Fruit fly (Drosophila melanogaster) whole organism, wandering third instar larva: ENCODE data around the gene CG7519.
A peak's percentile ranks its signal among the peaks of the same experiment; 100 is the strongest.

Experiments used
- Abd-B ChIP-seq: fragments of >200 bp; optimal IDR thresholded peaks from 2 replicates; lab custom pipeline; 2017; ENCODE audit warnings: missing biosample characterization, missing genetic modification characterization
- CG32264 ChIP-seq: fragments of 200-800 bp; sonication (Bioruptor generic); optimal IDR thresholded peaks from 2 replicates; lab custom pipeline; 2016; ENCODE audit warnings: missing biosample characterization, missing genetic modification characterization
- CG9705 ChIP-seq: fragments of 200-800 bp; sonication (Bioruptor generic); optimal IDR thresholded peaks from 2 replicates; lab custom pipeline; 2018; ENCODE audit warnings: missing biosample characterization, mild to moderate bottlenecking, missing genetic modification characterization
- CrebA ChIP-seq: fragments of 200-800 bp; sonication (Bioruptor generic); optimal IDR thresholded peaks from 2 replicates; lab custom pipeline; 2016; ENCODE audit warnings: missing biosample characterization, mild to moderate bottlenecking, missing genetic modification characterization, borderline replicate concordance
- Dfd ChIP-seq: fragments of >200 bp; optimal IDR thresholded peaks from 2 replicates; lab custom pipeline; 2017; ENCODE audit warnings: missing biosample characterization, missing genetic modification characterization
- Dif ChIP-seq: fragments of 200-275, 200-300 bp; sonication (Bioruptor generic); optimal IDR thresholded peaks from 2 replicates; lab custom pipeline; 2018; ENCODE audit warnings: missing biosample characterization, missing genetic modification characterization; ENCODE audit not compliant: partially characterized antibody
- HLH106 ChIP-seq: fragments of 200-800 bp; optimal IDR thresholded peaks from 3 replicates; lab custom pipeline; 2019; ENCODE audit warnings: missing biosample characterization, mild to moderate bottlenecking, missing genetic modification characterization, moderate library complexity
- Hnf4 ChIP-seq: fragments of 200-800 bp; sonication (Bioruptor generic); optimal IDR thresholded peaks from 2 replicates; lab custom pipeline; 2016; ENCODE audit warnings: missing biosample characterization, mild to moderate bottlenecking, missing genetic modification characterization
- Jra ChIP-seq: sonication (Bioruptor generic); optimal IDR thresholded peaks from 2 replicates; lab custom pipeline; 2016; ENCODE audit warnings: missing biosample characterization, missing genetic modification characterization
- Mio ChIP-seq: sonication (Bioruptor generic); optimal IDR thresholded peaks from 2 replicates; lab custom pipeline; 2016; ENCODE audit warnings: missing biosample characterization, missing genetic modification characterization
- N ChIP-seq: fragments of >200 bp; optimal IDR thresholded peaks from 2 replicates; lab custom pipeline; 2018; ENCODE audit warnings: missing biosample characterization, missing external identifiers, missing genetic modification characterization
- OdsH ChIP-seq: fragments of 200-800 bp; sonication (Bioruptor generic); optimal IDR thresholded peaks from 2 replicates; lab custom pipeline; 2016; ENCODE audit warnings: missing biosample characterization, mild to moderate bottlenecking, missing genetic modification characterization
- Rel ChIP-seq, 2 experiments: fragments of 200-800 bp; sonication (Bioruptor generic) in 1 of 2; optimal IDR thresholded peaks; 2 replicates in 1 of 2; 3 replicates in 1 of 2; lab custom pipeline; 2016 to 2019; ENCODE audit warnings: mild to moderate bottlenecking in 2 of 2, missing biosample characterization in 2 of 2, missing genetic modification characterization in 2 of 2, moderate library complexity in 1 of 2
- Sp1 ChIP-seq: fragments of 200-800 bp; sonication (Bioruptor generic); optimal IDR thresholded peaks from 3 replicates; lab custom pipeline; 2019; ENCODE audit warnings: missing biosample characterization, mild to moderate bottlenecking, missing genetic modification characterization, moderate library complexity
- Vsx2 ChIP-seq: fragments of 200-300, 225-300 bp; sonication (Bioruptor generic); optimal IDR thresholded peaks from 2 replicates; lab custom pipeline; 2018; ENCODE audit warnings: missing biosample characterization, missing genetic modification characterization; ENCODE audit not compliant: partially characterized antibody
- brk ChIP-seq: fragments of 200-800 bp; sonication (Bioruptor generic); optimal IDR thresholded peaks from 2 replicates; lab custom pipeline; 2016; ENCODE audit warnings: missing biosample characterization, mild to moderate bottlenecking, missing genetic modification characterization
- dl ChIP-seq, 2 experiments: fragments of 175-275, 200-275 bp in 1 of 2; fragments of 200-275 bp in 1 of 2; sonication (Bioruptor generic); optimal IDR thresholded peaks; lab custom pipeline; 2018; ENCODE audit warnings: mild to moderate bottlenecking in 2 of 2, missing biosample characterization in 2 of 2, missing genetic modification characterization in 2 of 2, moderate library complexity in 2 of 2; ENCODE audit not compliant: partially characterized antibody in 2 of 2, insufficient read depth in 1 of 2
- dmrt93B ChIP-seq: fragments of 200-800 bp; sonication (Bioruptor generic); optimal IDR thresholded peaks from 2 replicates; lab custom pipeline; 2018; ENCODE audit warnings: missing biosample characterization, mild to moderate bottlenecking, missing genetic modification characterization
- ey ChIP-seq: fragments of 200-800 bp; sonication (Bioruptor generic); optimal IDR thresholded peaks from 2 replicates; lab custom pipeline; 2016; ENCODE audit warnings: missing biosample characterization, missing genetic modification characterization
- h ChIP-seq: fragments of 200-800 bp; sonication (Bioruptor generic); optimal IDR thresholded peaks from 3 replicates; lab custom pipeline; 2016; ENCODE audit warnings: missing biosample characterization, mild to moderate bottlenecking, missing genetic modification characterization
- jim ChIP-seq: fragments of 175-275, 200-325 bp; sonication (Bioruptor generic); optimal IDR thresholded peaks from 2 replicates; lab custom pipeline; 2016; ENCODE audit warnings: missing biosample characterization, mild to moderate bottlenecking, missing genetic modification characterization
- pan ChIP-seq: fragments of >200 bp; optimal IDR thresholded peaks from 2 replicates; lab custom pipeline; 2017
- psq ChIP-seq: fragments of 200-800 bp; sonication (Bioruptor generic); optimal IDR thresholded peaks from 3 replicates; lab custom pipeline; 2017; ENCODE audit warnings: missing biosample characterization, mild to moderate bottlenecking, missing genetic modification characterization, moderate library complexity
- rgr ChIP-seq: fragments of 200-800 bp; sonication (Bioruptor generic); optimal IDR thresholded peaks from 3 replicates; lab custom pipeline; 2016; ENCODE audit warnings: missing biosample characterization, mild to moderate bottlenecking, missing genetic modification characterization
- sage ChIP-seq: fragments of 200-800 bp; sonication (Bioruptor generic); optimal IDR thresholded peaks from 2 replicates; lab custom pipeline; 2016; ENCODE audit warnings: missing biosample characterization, mild to moderate bottlenecking, missing genetic modification characterization
- sv ChIP-seq: fragments of 200-800 bp; sonication (Bioruptor generic); optimal IDR thresholded peaks from 3 replicates; lab custom pipeline; 2016; ENCODE audit warnings: missing biosample characterization, missing genetic modification characterization
- tai ChIP-seq: sonication (Bioruptor generic); optimal IDR thresholded peaks from 2 replicates; lab custom pipeline; 2016; ENCODE audit warnings: missing biosample characterization, missing genetic modification characterization
- woc ChIP-seq: sonication (Bioruptor generic); optimal IDR thresholded peaks from 2 replicates; lab custom pipeline; 2016; ENCODE audit warnings: missing biosample characterization, mild to moderate bottlenecking, missing genetic modification characterization

CG7519 gene

DNA sequence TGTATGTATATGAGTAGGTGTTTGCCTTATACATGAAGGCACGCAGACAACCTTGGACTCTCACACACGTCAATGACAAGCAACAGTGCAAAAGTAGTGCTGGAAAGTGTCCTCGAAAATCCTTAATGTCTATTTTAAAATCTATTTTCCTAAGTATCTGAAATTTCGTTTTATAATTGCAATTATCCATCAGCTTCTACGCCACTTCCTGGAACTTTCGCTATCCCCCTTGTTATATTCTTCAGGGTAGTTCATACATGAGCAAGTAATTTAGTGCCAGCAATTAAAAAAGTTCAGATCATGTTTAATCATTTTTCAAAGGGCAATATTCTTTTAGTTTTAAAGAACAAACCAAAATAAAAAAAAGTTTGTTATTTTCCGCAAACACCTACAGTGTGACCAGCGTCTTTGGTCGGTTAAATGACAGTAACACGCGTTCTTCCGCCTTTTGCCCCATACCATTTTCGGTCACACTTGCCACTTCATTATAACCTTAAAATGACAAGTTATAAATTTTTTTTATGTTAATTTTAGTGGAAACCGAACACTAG lies 23.9 kb downstream of the CG7519 start (continued):
- TF ChIP-seq N (GFP tag; lab: Kevin White, UChicago): no peak
- no peak for TF ChIP-seq dl (GFP tag; optimal IDR thresholded peaks at IDR 0.05; lab: Kevin White, UChicago; ENCODE audit: insufficient read depth in 1 of 2, partially characterized antibody in 2 of 2)
- no peak for TF ChIP-seq Jra (GFP tag; lab: Kevin White, UChicago)

DNA sequence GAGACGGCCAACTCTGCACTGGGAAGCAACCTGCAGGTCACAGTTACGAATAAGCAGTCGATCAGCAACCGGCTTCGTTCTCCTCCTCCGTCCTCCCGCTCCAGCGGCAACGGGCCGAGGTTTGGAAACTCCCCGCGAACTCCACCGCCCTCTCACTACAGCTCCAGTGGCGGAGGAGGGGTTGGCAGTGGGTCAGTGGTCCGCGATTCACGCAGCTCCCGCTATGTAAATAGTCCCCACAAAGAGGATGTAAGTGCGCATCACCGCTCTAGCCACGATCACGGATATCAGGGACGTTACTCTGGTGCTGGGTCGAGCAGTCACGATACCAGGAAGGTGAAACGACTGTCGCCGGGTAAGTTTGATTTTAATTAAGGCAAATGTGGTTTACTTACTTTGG lies 25.5 kb downstream of the CG7519 start:
- no peak for TF ChIP-seq CrebA (GFP tag; lab: Kevin White, UChicago)
- TF ChIP-seq Dif: no peak
- TF ChIP-seq woc (GFP tag; lab: Kevin White, UChicago): no peak
- no peak for TF ChIP-seq dl (GFP tag; optimal IDR thresholded peaks at IDR 0.05; lab: Kevin White, UChicago; ENCODE audit: insufficient read depth in 1 of 2, partially characterized antibody in 2 of 2)
- TF ChIP-seq CG9705 (GFP tag; lab: Kevin White, UChicago): no peak
- TF ChIP-seq Rel (GFP tag; optimal IDR thresholded peaks at IDR 0.05; lab: Kevin White, UChicago): no peak
- TF ChIP-seq Rel (tag; optimal IDR thresholded peaks at IDR 0.05; lab: Kevin White, UChicago): no peak
- no peak for TF ChIP-seq rgr
- no peak for TF ChIP-seq HLH106 (tag; lab: Kevin White, UChicago)
- no peak for TF ChIP-seq Hnf4
- TF ChIP-seq Dfd (GFP tag; lab: Kevin White, UChicago): no peak
- no peak for TF ChIP-seq h
- TF ChIP-seq Mio: no peak
- no peak for TF ChIP-seq jim (GFP tag; lab: Kevin White, UChicago)
- no peak for TF ChIP-seq sv (GFP tag; lab: Kevin White, UChicago)
- TF ChIP-seq Sp1 (GFP tag; lab: Kevin White, UChicago): no peak
- no peak for TF ChIP-seq OdsH (GFP tag; lab: Kevin White, UChicago)
- TF ChIP-seq CG32264: no peak
- no peak for TF ChIP-seq Abd-B (GFP tag; lab: Kevin White, UChicago)

DNA sequence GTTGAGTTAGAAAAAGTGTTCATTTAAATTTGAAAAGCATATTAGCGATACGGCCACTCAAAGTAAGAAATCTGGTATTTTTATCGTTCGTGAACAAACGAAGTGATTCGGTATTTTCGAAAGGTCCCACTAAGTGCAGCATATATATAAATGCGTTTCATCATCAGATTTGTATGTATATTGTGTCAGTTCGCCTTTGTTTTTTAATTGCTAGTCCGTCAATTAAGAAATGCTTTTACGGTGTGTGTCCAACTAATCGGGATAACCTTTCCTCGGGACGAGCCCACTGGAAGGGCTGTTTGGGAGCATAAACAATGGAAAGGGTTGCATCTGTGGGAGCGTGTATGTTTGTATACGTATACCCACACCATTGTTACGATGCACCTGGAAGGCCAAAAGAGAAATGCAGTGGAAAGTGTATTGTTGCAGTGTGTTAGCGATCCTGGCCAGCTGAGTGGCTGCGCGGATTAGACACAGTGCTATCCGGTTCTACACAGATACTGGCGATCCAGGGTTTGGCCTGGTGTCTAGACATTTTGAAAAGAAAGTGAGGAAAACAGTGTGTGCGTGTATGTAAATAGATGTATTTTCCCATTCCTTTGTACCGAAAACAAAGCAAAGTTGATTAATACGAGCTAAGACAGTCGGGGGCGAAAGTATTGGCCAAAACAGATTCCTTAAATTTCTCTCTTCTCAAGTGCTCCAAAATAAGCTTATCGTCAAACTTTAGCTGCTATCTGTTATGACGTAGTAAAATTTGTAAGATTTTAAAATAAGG lies 30.4 kb downstream of the CG7519 start, which contains the start of gene CG7611:
CG7611 (plus strand) TSS at position 128 of the 778 bp plus-strand sequence.
- TF ChIP-seq sage (GFP tag; lab: Kevin White, UChicago): peak; percentile 49
- TF ChIP-seq Rel (GFP tag; optimal IDR thresholded peaks at IDR 0.05; lab: Kevin White, UChicago): no peak
- peak; percentile 27 for TF ChIP-seq Rel (tag; optimal IDR thresholded peaks at IDR 0.05; lab: Kevin White, UChicago)
- TF ChIP-seq psq (GFP tag; lab: Kevin White, UChicago): peak; percentile 6
- no peak for TF ChIP-seq Mio

DNA sequence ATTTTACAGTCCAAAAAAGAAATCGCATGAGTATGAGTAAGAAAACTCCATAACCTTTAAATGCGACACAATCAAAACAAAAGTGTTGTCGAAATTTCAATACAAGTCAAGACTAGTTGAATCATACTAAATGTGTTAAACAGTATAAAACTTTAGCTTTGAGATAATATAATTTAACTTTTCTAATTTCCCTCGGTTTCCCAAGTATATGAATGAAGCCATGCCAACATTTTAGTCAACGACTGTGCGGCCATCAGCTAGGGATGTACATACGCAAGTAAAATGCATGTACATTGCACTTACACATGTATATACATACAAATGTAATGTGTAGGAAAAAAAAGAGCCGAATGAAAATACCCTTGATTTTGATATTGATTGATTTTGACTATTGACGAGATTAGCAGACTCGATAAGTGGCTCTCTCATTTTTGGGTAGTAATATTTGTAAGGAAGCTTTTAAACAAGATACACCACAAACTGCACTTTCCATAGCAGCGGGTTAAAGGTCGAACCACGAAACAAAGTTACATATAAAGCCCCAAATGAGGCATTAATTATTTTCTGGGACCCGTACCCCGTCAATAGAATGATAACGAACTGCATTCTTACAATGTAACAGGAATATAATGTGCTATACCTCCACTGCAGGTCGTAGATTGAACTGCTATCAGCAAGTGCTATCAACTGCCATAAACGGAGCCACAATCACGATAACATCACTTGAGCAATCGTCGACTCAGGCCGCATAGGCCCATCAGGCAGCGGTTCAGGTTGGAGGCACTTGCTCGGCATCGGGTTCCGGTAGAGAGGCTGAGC lies 31.4 kb downstream of the CG7519 start:
- peak; percentile 34 for TF ChIP-seq Hnf4
- TF ChIP-seq Jra (GFP tag; lab: Kevin White, UChicago): no peak
- TF ChIP-seq tai (GFP tag; lab: Kevin White, UChicago): no peak
- TF ChIP-seq h: no peak
- TF ChIP-seq N (GFP tag; lab: Kevin White, UChicago): no peak
- no peak for TF ChIP-seq Rel (GFP tag; optimal IDR thresholded peaks at IDR 0.05; lab: Kevin White, UChicago)
- TF ChIP-seq Rel (tag; optimal IDR thresholded peaks at IDR 0.05; lab: Kevin White, UChicago): no peak
- TF ChIP-seq Dfd (GFP tag; lab: Kevin White, UChicago): no peak
- peak; percentile 15 for TF ChIP-seq psq (GFP tag; lab: Kevin White, UChicago)
- no peak for TF ChIP-seq brk (GFP tag; lab: Kevin White, UChicago)
- peak; percentile 19 for TF ChIP-seq OdsH (GFP tag; lab: Kevin White, UChicago)
- peak; percentile 47 for TF ChIP-seq sage (GFP tag; lab: Kevin White, UChicago)
- TF ChIP-seq ey: no peak
- no peak for TF ChIP-seq Abd-B (GFP tag; lab: Kevin White, UChicago)
- no peak for TF ChIP-seq dmrt93B
- TF ChIP-seq pan (lab: Kevin White, UChicago): no peak

DNA sequence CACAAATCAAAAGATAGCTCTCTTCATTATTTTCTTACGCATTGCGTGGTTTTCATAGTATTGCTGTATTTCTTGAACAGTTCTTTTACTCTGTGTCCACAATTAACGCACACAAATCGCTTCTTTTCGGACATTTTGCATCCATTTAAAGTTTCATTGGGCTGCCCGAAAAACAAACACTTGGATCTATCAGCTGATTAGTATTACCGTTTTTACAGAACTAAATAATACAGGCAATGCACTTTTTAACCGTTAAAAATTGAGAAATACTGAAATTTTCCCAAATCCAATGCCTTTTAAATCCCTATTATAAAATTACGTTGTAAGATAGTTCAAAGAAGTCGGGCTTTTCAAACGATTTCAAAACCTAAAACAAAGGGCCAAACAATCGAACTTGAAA lies 36.2 kb downstream of the CG7519 start, which contains the start of gene Arv1:
Arv1 (minus strand) TSS at position 226 of the 400 bp plus-strand sequence.
- TF ChIP-seq Vsx2 (no peak), brk (GFP tag; lab: Kevin White, UChicago) (peak; percentile 21)
